Worm (Caenorhabditis elegans): ENCODE results near the gene ztf-1.

The ztf-1 gene

DNA sequence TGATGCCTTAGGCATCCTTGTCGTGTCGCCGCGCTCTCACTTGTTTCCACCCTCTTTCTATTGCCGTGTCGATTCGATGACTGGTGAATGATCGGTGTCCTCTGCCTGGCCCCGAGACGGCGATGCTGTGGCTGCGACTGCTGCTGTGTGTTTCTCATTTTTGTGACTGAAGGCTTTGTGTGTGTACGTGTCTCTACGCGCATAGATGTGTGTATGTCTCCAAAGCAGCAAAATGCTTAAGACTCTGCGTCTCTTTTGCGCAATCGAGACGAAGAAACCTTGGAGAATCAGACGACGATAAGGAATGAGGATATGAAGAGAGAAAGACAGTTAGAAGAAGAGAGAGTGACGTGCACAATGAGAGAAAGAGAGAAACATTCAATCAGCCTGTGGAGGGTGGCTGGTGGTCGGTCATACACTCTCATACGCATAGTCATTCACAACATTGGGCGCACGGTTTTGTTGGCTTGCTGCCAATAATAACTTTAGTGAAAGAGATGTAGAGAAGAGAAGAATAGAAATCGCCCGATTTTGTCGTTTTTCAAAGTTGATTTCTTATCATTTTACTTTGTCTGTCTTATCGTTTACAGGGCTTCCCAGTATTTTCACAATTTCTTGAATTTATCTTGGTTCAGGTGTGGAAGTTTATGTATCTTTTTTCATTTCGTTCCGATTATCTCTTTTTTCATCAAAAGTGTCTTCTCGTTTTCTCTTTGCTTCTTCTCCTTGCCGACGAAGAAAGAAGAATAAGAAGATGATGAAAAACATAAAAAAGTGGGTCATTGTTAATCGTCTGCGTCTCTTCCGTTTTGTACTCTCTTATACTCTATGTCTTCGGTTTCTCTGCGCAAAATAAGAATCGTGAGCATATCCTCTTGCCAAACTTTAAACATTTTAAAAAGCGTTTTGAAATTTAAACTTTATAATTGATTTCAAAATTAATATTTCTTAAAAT, 10.0 kb upstream of the ztf-1 start:
- TF ChIP-seq him-1 (tag; optimal IDR thresholded peaks at IDR 0.05) (peak; percentile 56), W03F9.2 (tag; optimal IDR thresholded peaks at IDR 0.05) (peak; percentile 66), dao-5 (tag; optimal IDR thresholded peaks at IDR 0.05) (peak; percentile 55)

DNA sequence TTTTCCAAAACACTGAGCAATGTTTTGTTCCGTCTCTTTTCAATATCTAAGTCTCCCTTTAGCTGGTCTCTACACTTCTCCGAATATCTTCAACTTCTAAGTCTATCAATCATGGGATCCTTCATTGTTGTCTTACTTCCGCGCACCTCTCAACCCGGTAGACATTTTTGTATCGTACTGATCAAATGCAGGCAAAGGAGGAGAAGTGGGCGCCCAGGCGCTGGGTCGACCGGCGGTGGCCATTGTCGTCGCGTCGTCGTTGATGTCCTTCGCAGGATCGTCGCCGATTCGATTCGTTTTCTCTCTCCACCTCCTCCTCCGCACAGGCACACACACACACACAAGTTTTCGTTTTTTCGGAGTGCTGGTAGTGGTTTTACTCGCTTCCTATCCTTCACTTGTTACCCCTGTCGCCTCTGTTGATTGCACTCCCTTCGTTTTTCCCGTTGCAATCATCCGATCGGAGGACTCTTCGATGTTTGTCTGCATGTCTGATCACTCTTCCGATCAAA, 9.3 kb upstream of the ztf-1 start:
- TF ChIP-seq him-1 (tag; optimal IDR thresholded peaks at IDR 0.05), result no peak
- no peak for TF ChIP-seq dao-5 (tag; optimal IDR thresholded peaks at IDR 0.05)
- no peak for TF ChIP-seq W03F9.2 (tag; optimal IDR thresholded peaks at IDR 0.05)

DNA sequence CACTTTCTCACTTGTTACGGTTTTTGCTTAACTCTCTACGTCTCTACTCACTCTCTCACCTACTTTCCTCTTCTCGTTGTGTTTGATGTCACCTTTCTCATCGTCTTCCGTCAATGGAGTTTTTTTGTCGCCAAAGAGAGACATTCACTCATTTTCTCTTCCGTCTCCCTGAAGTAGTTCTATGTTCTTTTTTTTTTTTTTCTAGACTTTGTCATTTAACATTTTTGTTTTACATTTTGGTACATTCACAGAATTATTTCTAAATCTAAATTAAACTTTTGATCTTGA, 8.6 kb upstream of the ztf-1 start:
- TF ChIP-seq dao-5 (tag; optimal IDR thresholded peaks at IDR 0.05), result no peak
- no peak for TF ChIP-seq him-1 (tag; optimal IDR thresholded peaks at IDR 0.05)
- no peak for TF ChIP-seq W03F9.2 (tag; optimal IDR thresholded peaks at IDR 0.05)

DNA sequence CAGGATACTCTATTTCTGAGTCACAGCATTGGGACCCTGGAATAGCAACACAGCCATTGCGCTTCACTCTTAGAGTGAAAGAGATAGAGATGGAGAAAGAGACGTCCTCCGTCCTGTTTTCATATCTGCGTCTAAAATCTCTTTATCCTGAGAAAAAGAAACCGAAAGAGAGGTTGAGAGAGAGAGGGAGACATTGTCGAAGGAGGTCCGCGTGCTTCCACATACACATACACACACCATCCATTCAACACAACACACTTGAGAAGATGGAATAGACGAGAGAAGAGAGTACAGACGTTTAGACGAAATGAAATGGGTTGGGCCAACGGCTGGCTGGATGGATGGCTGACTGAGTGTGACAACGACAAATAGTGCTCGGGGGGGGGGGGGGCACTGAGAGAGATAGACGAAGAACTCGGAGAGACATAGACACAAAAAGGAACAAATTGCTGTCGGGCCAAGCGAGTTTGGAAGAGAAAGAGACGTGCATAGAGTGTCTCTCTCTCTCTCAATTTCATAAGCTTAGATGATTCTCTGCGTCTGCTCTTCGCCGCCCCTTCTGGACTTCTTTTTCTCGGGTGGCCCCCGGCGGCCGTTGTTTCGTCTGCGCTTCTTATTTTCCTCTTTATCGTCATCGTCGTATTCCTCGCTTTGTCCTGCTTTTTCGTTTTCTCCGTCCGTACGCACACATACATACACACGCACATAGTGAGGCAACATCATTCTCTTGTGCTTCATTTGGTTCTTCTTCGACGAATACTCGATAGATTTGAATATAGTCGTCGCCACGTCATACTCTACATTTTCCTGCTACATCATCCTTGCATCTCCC, 8.0 kb upstream of the ztf-1 start, which contains the start of gene F54F2.6:
TSS of gene F54F2.6 (minus strand) at position 738 of the 832 bp plus-strand sequence.
- TF ChIP-seq him-1 (tag; optimal IDR thresholded peaks at IDR 0.05) (peak; percentile 88), dao-5 (tag; optimal IDR thresholded peaks at IDR 0.05) (no peak), W03F9.2 (tag; optimal IDR thresholded peaks at IDR 0.05) (peak; percentile 65)

DNA sequence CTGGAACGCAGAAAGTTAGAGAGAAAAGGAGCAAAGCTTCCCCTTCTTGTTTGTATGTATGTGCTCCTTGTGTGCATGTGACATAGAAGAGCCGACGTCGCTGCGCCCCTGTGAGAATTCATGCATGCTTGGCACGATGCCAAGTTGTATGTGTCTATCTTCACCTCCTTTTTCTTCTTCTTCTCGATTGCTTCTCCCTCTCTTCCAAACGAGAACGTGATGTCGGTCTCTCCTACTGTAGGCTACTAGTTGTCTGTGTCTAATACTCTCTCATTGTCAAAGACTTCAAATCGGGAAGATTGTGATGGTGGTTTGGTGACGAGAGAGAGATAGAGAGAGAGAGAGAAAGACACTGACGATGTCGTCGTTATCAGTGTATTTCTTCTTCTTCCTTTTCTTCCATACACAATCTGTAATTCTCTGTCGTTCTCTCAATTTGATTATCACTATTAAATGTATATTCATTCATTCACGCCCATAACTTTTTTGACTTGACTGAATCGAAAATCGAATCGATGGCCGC, 5.1 kb upstream of the ztf-1 start:
- TF ChIP-seq W03F9.2 (tag; optimal IDR thresholded peaks at IDR 0.05) (peak; percentile 75), dao-5 (tag; optimal IDR thresholded peaks at IDR 0.05) (no peak), him-1 (tag; optimal IDR thresholded peaks at IDR 0.05) (peak; percentile 77)

DNA sequence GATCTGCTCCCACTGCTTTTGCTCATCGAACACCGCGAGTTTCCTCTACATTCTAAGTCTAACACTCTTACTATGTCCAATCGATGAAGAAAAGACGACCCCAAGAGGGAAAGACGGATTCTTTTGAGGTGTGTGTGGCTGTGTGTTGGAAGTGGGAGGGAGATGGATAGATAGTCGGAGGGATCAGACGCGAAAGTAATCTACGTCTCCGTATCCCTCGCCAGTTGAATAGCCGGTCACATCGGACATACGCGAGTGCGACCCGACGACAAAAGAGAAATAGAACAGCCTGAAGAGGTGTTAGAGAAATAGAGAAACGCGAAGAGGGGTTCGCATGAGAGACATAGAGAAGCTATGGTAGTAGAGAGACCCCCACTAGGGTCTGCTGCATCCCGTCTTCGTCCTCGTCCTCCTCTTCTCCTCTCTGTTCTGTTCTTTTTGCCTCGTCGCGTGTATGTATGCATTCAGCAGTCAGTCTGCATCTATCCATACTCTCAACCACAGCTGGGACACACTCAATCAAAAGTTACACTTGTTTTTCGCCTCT, 3.5 kb upstream of the ztf-1 start:
- TF ChIP-seq dao-5 (tag; optimal IDR thresholded peaks at IDR 0.05) (peak; percentile 46), him-1 (tag; optimal IDR thresholded peaks at IDR 0.05) (peak; percentile 96), W03F9.2 (tag; optimal IDR thresholded peaks at IDR 0.05) (peak; percentile 86)

DNA sequence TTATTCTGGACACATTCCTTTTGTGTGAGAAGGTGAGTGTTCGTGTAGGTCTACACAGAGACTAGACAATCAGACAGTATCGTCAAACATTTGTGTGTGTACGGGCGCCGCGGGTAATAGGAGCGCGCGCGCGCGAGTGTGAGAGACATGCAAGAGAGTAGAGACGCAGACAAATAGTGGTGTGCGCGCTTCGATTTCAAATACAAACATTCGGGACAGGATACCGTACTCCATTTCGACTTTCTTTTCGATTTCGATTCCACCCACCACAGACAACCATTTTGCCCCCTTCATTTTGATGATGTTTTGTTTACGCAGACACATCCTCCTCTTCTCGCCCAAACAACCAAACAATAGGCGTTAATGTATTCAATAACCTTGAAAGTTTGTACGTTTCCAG, 2.6 kb upstream of the ztf-1 start:
- TF ChIP-seq dao-5 (tag; optimal IDR thresholded peaks at IDR 0.05) (no peak), him-1 (tag; optimal IDR thresholded peaks at IDR 0.05) (no peak), W03F9.2 (tag; optimal IDR thresholded peaks at IDR 0.05) (no peak)

DNA sequence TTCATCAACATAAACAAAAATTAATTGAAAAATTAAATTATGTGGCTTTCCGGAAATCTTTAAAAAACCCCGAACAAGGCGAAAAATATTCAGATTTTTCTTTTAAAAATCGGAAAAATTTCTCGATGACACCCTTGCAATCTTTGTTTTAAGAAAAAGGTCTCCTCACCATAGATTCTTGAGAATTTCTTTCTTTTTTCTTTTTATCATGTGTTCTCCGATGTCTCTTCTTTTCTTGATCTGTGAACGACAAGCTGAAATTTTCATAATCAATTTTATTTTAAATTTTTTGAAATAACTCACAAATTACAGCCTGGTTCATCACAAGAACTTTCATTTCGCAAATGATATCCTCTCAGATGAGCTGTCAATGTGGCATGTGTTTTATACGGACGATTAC, 916 bp downstream of the ztf-1 start, which contains the start of the genes zfp-1 and F54F2.14:
TSS of gene zfp-1 (plus strand) at position 301 of the 400 bp plus-strand sequence.
TSS of gene F54F2.14 (plus strand) at position 312 of the 400 bp plus-strand sequence.
- TF ChIP-seq W03F9.2 (tag; optimal IDR thresholded peaks at IDR 0.05) (no peak), dao-5 (tag; optimal IDR thresholded peaks at IDR 0.05) (no peak), him-1 (tag; optimal IDR thresholded peaks at IDR 0.05) (no peak)

DNA sequence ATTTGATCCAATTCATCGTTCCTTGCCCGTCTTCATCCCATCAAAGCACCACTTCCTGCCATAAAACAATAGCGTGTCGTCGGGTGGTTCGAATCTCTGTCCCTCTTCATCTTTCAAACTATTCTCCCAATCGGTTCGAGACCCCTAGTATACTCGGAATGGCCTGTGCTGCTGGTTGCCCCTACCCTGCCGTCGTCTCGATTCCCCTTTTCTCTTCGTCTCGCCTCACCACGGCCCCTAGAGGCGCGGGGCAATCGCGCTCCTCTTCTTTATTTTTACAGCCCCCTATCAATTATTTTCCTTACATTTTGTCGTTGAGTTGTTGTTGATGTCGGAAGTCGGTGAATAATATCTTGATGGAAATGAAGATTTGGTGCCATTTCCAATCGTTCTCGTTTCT, 3.5 kb downstream of the ztf-1 start:
- TF ChIP-seq W03F9.2 (tag; optimal IDR thresholded peaks at IDR 0.05) (no peak), him-1 (tag; optimal IDR thresholded peaks at IDR 0.05) (peak; percentile 10), dao-5 (tag; optimal IDR thresholded peaks at IDR 0.05) (no peak)

DNA sequence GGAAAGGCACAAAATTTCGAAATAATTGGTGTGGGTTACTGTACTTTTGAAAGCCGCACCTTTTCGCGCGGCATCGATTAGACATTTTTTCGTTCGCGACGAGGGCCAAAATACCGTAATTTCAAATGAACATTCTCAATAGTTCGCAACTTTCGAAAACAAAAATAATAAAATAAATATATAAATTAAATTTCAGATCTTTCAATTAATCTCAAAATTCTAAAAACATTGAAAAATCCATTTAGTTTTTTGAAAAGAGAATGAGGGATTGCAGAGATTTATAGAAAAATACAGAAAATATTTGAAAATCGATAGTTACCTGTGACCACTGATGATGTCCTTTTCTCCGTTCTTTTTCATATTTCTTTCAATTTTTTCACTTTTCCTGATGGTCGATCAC, 6.1 kb downstream of the ztf-1 start, which contains the start of gene K02D10.8:
TSS of gene K02D10.8 (plus strand) at position 301 of the 400 bp plus-strand sequence.
- TF ChIP-seq dao-5 (tag; optimal IDR thresholded peaks at IDR 0.05), result no peak
- TF ChIP-seq W03F9.2 (tag; optimal IDR thresholded peaks at IDR 0.05), result no peak
- TF ChIP-seq him-1 (tag; optimal IDR thresholded peaks at IDR 0.05), result no peak

DNA sequence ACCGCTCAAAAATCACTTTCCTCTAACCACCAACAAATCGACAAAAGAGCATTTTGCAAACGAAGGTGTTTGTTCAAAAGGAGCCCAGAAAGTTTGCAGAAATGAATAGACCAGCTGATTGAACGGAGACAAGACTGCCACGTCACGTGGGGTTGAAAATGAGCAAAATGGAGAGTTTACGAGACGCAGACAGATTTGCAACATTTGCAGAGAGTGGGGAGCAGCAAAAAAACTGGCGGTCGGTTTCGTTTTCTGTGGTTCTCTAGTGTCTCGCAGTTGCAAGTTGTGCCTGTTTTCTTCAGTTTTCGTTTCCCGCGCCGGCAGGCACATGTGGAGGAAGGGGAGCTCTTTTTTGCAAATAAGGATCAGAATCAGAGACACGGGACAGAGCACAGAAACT, 6.7 kb downstream of the ztf-1 start:
- TF ChIP-seq him-1 (tag; optimal IDR thresholded peaks at IDR 0.05) (peak; percentile 21), W03F9.2 (tag; optimal IDR thresholded peaks at IDR 0.05) (no peak), dao-5 (tag; optimal IDR thresholded peaks at IDR 0.05) (no peak)

DNA sequence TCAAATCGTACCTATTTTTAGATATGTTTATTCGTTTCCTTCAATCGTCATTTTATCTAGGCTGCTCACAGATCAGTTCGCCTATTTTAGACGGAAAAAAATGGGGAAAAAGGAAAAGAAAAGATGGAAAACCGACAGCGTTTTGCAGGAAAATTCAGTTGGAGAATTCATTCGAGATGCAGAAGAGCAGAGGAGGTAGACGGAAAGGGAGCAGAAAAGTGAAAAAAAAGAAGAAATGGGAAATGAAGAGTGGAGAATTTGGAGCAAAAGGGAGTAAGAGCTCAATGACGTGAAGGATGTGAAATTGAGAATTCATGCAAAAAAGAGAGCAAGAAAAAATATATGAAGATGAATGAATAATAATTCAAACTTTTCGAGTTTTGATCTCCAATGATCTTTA, 7.7 kb downstream of the ztf-1 start:
- no peak for TF ChIP-seq dao-5 (tag; optimal IDR thresholded peaks at IDR 0.05)
- TF ChIP-seq W03F9.2 (tag; optimal IDR thresholded peaks at IDR 0.05), result no peak
- no peak for TF ChIP-seq him-1 (tag; optimal IDR thresholded peaks at IDR 0.05)

DNA sequence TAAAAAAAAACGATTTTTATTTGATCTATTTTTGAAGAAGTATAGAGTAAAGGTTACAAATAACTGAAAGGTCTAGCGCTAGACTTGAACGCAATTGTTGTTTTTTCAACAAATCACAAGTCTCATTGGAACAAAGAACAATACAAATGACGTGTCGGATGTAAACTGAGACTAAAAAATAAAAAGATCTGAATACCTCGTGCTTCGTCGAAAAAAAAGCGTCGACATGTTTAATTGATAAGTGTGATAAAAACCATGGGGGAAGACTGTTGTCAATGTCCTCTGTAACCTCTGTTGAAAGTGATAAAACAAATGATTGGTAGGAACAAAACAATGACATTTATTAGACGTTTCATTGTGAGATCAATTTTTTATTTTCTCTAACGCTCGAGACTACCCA, 9.4 kb downstream of the ztf-1 start:
- TF ChIP-seq dao-5 (tag; optimal IDR thresholded peaks at IDR 0.05) (no peak), W03F9.2 (tag; optimal IDR thresholded peaks at IDR 0.05) (no peak), him-1 (tag; optimal IDR thresholded peaks at IDR 0.05) (no peak)

All from whole organism, L4/young adult.